Fruit fly (Drosophila melanogaster): ENCODE measurements around the gene Dic61B.

DNA sequence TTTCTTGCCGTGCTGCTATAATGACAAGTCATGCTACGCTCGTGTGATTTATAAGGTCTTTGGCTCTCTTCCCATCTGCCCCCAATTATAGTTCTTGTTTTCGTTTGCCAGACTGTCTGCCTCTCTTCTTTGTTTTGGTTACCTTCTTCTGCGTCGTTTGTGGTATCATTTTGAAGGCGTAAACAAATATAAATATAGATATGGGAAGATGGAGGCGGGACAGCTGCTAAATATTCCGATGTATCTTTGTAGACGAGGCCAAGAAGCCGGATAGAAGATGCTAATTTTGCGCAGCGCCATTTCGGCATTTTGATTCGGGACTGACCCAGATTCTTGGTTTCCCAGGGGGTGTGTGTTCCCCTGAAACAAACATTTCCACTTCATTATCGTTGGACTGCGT is 33.0 kb downstream of the Dic61B start:
- TF ChIP-seq vri (GFP tag; optimal IDR thresholded peaks at IDR 0.05) (no peak), Blimp-1 (GFP tag; optimal IDR thresholded peaks at IDR 0.05) (no peak), fd85E (GFP tag; optimal IDR thresholded peaks at IDR 0.05) (no peak), Hr39 (GFP tag; optimal IDR thresholded peaks at IDR 0.05) (no peak), Met (GFP tag; optimal IDR thresholded peaks at IDR 0.05) (no peak), cyc (GFP tag; optimal IDR thresholded peaks at IDR 0.05) (no peak), lz (GFP tag; optimal IDR thresholded peaks at IDR 0.05) (no peak), CG16779 (tag; optimal IDR thresholded peaks at IDR 0.05) (no peak), acj6 (GFP tag; optimal IDR thresholded peaks at IDR 0.05) (no peak), CG6854 (GFP tag; optimal IDR thresholded peaks at IDR 0.05) (no peak), Smox (GFP tag; optimal IDR thresholded peaks at IDR 0.05) (no peak), CG11762 (GFP tag; optimal IDR thresholded peaks at IDR 0.05; ENCODE audit: insufficient read depth) (no peak), Sox102F (GFP tag; optimal IDR thresholded peaks at IDR 0.05) (no peak)

Data from whole organism, prepupa.